Worm (Caenorhabditis elegans) whole organism, late embryonic: ENCODE measurements around the gene srz-16.

Experiments
- T23F11.4 ChIP-seq: fragments of 200-800 bp; sonication (Bioruptor generic); optimal IDR thresholded peaks from 2 replicates; lab custom pipeline; 2018; ENCODE audit warnings: mild to moderate bottlenecking, missing genetic modification characterization, missing compliant biosample characterization
- ama-1 ChIP-seq: fragments of 150-350 bp; optimal IDR thresholded peaks from 2 replicates; lab custom pipeline; 2014
- ceh-48 ChIP-seq: sonication (generic microtip); optimal IDR thresholded peaks from 2 replicates; lab custom pipeline; 2016; ENCODE audit warnings: missing genetic modification characterization, inconsistent platforms, missing compliant biosample characterization
- eyg-1 ChIP-seq: sonication (generic microtip); optimal IDR thresholded peaks from 2 replicates; lab custom pipeline; 2016; ENCODE audit warnings: missing genotype, missing genetic modification characterization, missing compliant biosample characterization
- nfya-1 ChIP-seq: sonication (generic microtip); optimal IDR thresholded peaks from 2 replicates; lab custom pipeline; 2017; ENCODE audit warnings: missing genetic modification characterization, mild to moderate bottlenecking, missing compliant biosample characterization, antibody characterized with exemption, moderate library complexity
- pat-9 ChIP-seq: fragments of 200-800 bp; sonication (Bioruptor generic); optimal IDR thresholded peaks from 2 replicates; lab custom pipeline; 2018; ENCODE audit warnings: mild to moderate bottlenecking, missing genetic modification characterization, moderate library complexity, missing compliant biosample characterization
- pha-4 ChIP-seq: fragments of 150-350 bp; optimal IDR thresholded peaks from 2 replicates; lab custom pipeline; 2018; ENCODE audit warnings: missing biosample characterization, missing genetic modification reagents, missing genetic modification characterization
- pqm-1 ChIP-seq: sonication (generic microtip); optimal IDR thresholded peaks from 2 replicates; lab custom pipeline; 2016; ENCODE audit warnings: missing genetic modification characterization, missing compliant biosample characterization
- tbx-7 ChIP-seq: sonication (generic microtip); optimal IDR thresholded peaks from 2 replicates; lab custom pipeline; 2016; ENCODE audit warnings: missing genotype, missing genetic modification characterization, missing compliant biosample characterization
- ttx-3 ChIP-seq: sonication (generic microtip); optimal IDR thresholded peaks from 2 replicates; lab custom pipeline; 2016; ENCODE audit warnings: missing genetic modification reagents, missing genetic modification characterization, missing compliant biosample characterization

DNA sequence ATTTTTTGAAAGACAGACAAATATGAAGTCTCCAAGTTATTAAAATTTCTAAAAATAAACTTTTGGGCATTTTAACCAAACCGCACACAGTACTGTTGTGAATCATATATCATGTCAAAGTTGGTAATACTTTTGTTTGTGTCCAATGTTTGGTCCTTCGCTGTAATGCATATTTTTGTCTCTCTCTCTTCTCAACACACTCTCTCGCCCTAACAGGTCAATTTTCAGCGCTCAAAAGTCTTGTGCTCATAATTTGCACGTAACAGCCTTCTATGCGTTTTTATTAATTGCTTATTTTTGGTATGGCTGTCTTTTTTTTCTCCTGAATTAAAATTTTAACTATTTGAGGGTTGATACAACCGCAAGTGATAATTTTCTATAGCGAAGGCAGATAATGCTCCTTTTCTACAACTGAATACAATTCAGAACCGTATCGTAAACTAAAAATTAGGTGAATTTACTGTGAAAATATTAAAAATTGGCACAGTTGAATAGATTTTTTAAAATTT is 24.6 kb downstream of the srz-16 start:
- no peak for TF ChIP-seq pqm-1
- TF ChIP-seq ttx-3 (tag; lab: Kevin White, UChicago), result no peak
- TF ChIP-seq ceh-48, result no peak
- TF ChIP-seq nfya-1 (tag; lab: Kevin White, UChicago), result no peak
- no peak for TF ChIP-seq tbx-7 (tag; lab: Kevin White, UChicago)
- TF ChIP-seq pat-9, result no peak
- no peak for TF ChIP-seq pha-4 (tag; lab: Kevin White, UChicago)
- TF ChIP-seq T23F11.4 (GFP tag; lab: Kevin White, UChicago), result no peak
- TF ChIP-seq ama-1 (lab: Kevin White, UChicago), result no peak
- no peak for TF ChIP-seq eyg-1 (tag; lab: Kevin White, UChicago)
